Fruit fly (Drosophila melanogaster) whole organism, embryonic: ENCODE measurements around the gene Elo68alpha.

Source experiments
- Atf3 ChIP-seq: fragments of 200-800 bp; sonication (Bioruptor generic); optimal IDR thresholded peaks from 3 replicates; lab custom pipeline; 2016; ENCODE audit warnings: missing biosample characterization, missing genetic modification characterization
- Atf6 ChIP-seq: fragments of 200-800 bp; sonication (Bioruptor generic); IDR thresholded peaks from 2 replicates; pipeline ENCODE4 v1.3.6; 2022; ENCODE audit warnings: missing biosample characterization, missing genetic modification characterization
- B-H1 ChIP-seq: fragments of 200-800 bp; sonication (Bioruptor generic); IDR thresholded peaks from 3 replicates; pipeline ENCODE4 v1.3.6; 2022; ENCODE audit warnings: missing biosample characterization, missing genetic modification characterization
- Bdp1 ChIP-seq: fragments of 200-800 bp; sonication (Bioruptor generic); optimal IDR thresholded peaks from 3 replicates; lab custom pipeline; 2016; ENCODE audit warnings: missing biosample characterization, missing genetic modification characterization
- Bgb ChIP-seq: fragments of 200-800 bp; sonication (Bioruptor generic); IDR thresholded peaks from 2 replicates; pipeline ENCODE4 v1.3.6; 2022; ENCODE audit warnings: missing biosample characterization, missing genetic modification characterization; ENCODE audit not compliant: partially characterized antibody
- Blimp-1 ChIP-seq: fragments of 200-800 bp; sonication (Bioruptor generic); optimal IDR thresholded peaks from 3 replicates; lab custom pipeline; 2018; ENCODE audit warnings: missing biosample characterization, missing genetic modification characterization, mild to moderate bottlenecking, moderate library complexity, missing genetic modification reagents
- BtbVII ChIP-seq: fragments of 200-800 bp; sonication (Bioruptor generic); optimal IDR thresholded peaks from 3 replicates; lab custom pipeline; 2017; ENCODE audit warnings: missing biosample characterization, mild to moderate bottlenecking, missing genetic modification characterization
- CG10267 ChIP-seq: fragments of 200-800 bp; sonication (Bioruptor generic); optimal IDR thresholded peaks from 2 replicates; lab custom pipeline; 2018; ENCODE audit warnings: missing biosample characterization, mild to moderate bottlenecking, missing genetic modification characterization, moderate library complexity
- CG12659 ChIP-seq: fragments of 200-800 bp; sonication (Bioruptor generic); optimal IDR thresholded peaks from 3 replicates; lab custom pipeline; 2017; ENCODE audit warnings: mild to moderate bottlenecking, missing biosample characterization, missing genetic modification reagents, missing genetic modification characterization
- CG13296 ChIP-seq: fragments of 200-800 bp; sonication (Bioruptor generic); optimal IDR thresholded peaks from 3 replicates; lab custom pipeline; 2018; ENCODE audit warnings: missing biosample characterization, mild to moderate bottlenecking, missing genetic modification characterization
- CG14441 ChIP-seq: fragments of 200-800 bp; sonication (Bioruptor generic); IDR thresholded peaks from 2 replicates; pipeline ENCODE4 v1.3.6; 2022; ENCODE audit warnings: missing biosample characterization, missing genetic modification characterization
- CG14667 ChIP-seq: fragments of 200-800 bp; sonication (Bioruptor generic); IDR thresholded peaks from 2 replicates; pipeline ENCODE4 v1.3.6; 2022; ENCODE audit warnings: missing biosample characterization, missing genetic modification characterization
- CG1529 ChIP-seq: fragments of 200-800 bp; sonication (Bioruptor generic); optimal IDR thresholded peaks from 3 replicates; lab custom pipeline; 2018; ENCODE audit warnings: missing biosample characterization, missing genetic modification characterization
- CG16863 ChIP-seq: fragments of 200-800 bp; sonication (Bioruptor generic); optimal IDR thresholded peaks from 3 replicates; lab custom pipeline; 2016; ENCODE audit warnings: missing biosample characterization, missing genetic modification characterization
- CG17385 ChIP-seq: fragments of 200-800 bp; sonication (Bioruptor generic); optimal IDR thresholded peaks from 3 replicates; lab custom pipeline; 2018; ENCODE audit warnings: missing biosample characterization, mild to moderate bottlenecking, missing genetic modification characterization
- CG17568 ChIP-seq: fragments of 200-800 bp; sonication (Bioruptor generic); optimal IDR thresholded peaks from 2 replicates; lab custom pipeline; 2018; ENCODE audit warnings: missing biosample characterization, mild to moderate bottlenecking, missing genetic modification characterization, moderate library complexity
- CG18599 ChIP-seq: fragments of 200-800 bp; sonication (Bioruptor generic); optimal IDR thresholded peaks from 3 replicates; lab custom pipeline; 2017; ENCODE audit warnings: missing biosample characterization, missing genetic modification characterization, mild to moderate bottlenecking, moderate library complexity, missing genetic modification reagents
- CG2199 ChIP-seq: fragments of 200-800 bp; sonication (Bioruptor generic); IDR thresholded peaks from 3 replicates; pipeline ENCODE4 v1.3.6; 2022; ENCODE audit warnings: missing biosample characterization, missing genetic modification characterization
- CG2678 ChIP-seq: fragments of 200-800 bp; sonication (Bioruptor generic); optimal IDR thresholded peaks from 3 replicates; lab custom pipeline; 2019; ENCODE audit warnings: missing biosample characterization, mild to moderate bottlenecking, missing genetic modification characterization, moderate library complexity
- CG31365 ChIP-seq: fragments of 200-800 bp; sonication (Bioruptor generic); optimal IDR thresholded peaks from 2 replicates; lab custom pipeline; 2018; ENCODE audit warnings: missing biosample characterization, mild to moderate bottlenecking, missing genetic modification characterization
- CG32532 ChIP-seq: fragments of 200-800 bp; sonication (Bioruptor generic); IDR thresholded peaks from 2 replicates; pipeline ENCODE4 v1.3.6; 2022; ENCODE audit warnings: missing biosample characterization, missing genetic modification characterization
- CG34224 ChIP-seq: fragments of 200-800 bp; sonication (Bioruptor generic); IDR thresholded peaks from 3 replicates; pipeline ENCODE4 v1.3.6; 2022; ENCODE audit warnings: missing biosample characterization, missing genetic modification characterization; ENCODE audit not compliant: partially characterized antibody
- CG6654 ChIP-seq: fragments of 200-800 bp; sonication (Bioruptor generic); optimal IDR thresholded peaks from 2 replicates; lab custom pipeline; 2017; ENCODE audit warnings: missing biosample characterization, mild to moderate bottlenecking, missing genetic modification characterization
- CG7987 ChIP-seq: fragments of 200-800 bp; sonication (Bioruptor generic); optimal IDR thresholded peaks from 2 replicates; lab custom pipeline; 2018; ENCODE audit warnings: missing biosample characterization, mild to moderate bottlenecking, missing genetic modification characterization, moderate library complexity
- Deaf1 ChIP-seq: fragments of 200-800 bp; optimal IDR thresholded peaks from 3 replicates; lab custom pipeline; 2019; ENCODE audit warnings: missing biosample characterization, mild to moderate bottlenecking, missing genetic modification characterization, moderate library complexity
- H2.0 ChIP-seq: fragments of 200-800 bp; sonication (Bioruptor generic); IDR thresholded peaks from 2 replicates; pipeline ENCODE4 v1.3.6; 2022; ENCODE audit warnings: missing biosample characterization, missing genetic modification characterization
- Hand ChIP-seq: fragments of 200-800 bp; sonication (Bioruptor generic); optimal IDR thresholded peaks from 2 replicates; lab custom pipeline; 2017; ENCODE audit warnings: mild to moderate bottlenecking, missing biosample characterization, missing genetic modification reagents, missing genetic modification characterization
- Kr ChIP-seq: fragments of 200-800 bp; sonication (Bioruptor generic); optimal IDR thresholded peaks from 2 replicates; lab custom pipeline; 2017; ENCODE audit warnings: missing biosample characterization, mild to moderate bottlenecking, missing genetic modification characterization
- Neu2 ChIP-seq: fragments of 200-800 bp; sonication (Bioruptor generic); optimal IDR thresholded peaks from 3 replicates; lab custom pipeline; 2016; ENCODE audit warnings: missing biosample characterization, missing genetic modification characterization, borderline replicate concordance
- Sry-δ ChIP-seq: fragments of 200-800 bp; sonication (Bioruptor generic); optimal IDR thresholded peaks from 2 replicates; lab custom pipeline; 2016; ENCODE audit warnings: missing biosample characterization, missing genetic modification characterization
- Ssrp ChIP-seq: fragments of 200-800 bp; sonication (Bioruptor generic); optimal IDR thresholded peaks from 2 replicates; lab custom pipeline; 2018; ENCODE audit warnings: missing biosample characterization, mild to moderate bottlenecking, missing genetic modification characterization, moderate library complexity
- Stat92E ChIP-seq, 3 experiments: fragments of >200 bp in 2 of 3; fragments of 200-800 bp in 1 of 3; sonication (Bioruptor generic) in 1 of 3; optimal IDR thresholded peaks; 2 replicates each; lab custom pipeline; 2017 to 2019; ENCODE audit warnings: missing biosample characterization in 3 of 3, missing genetic modification characterization in 3 of 3, mild to moderate bottlenecking in 1 of 3, moderate library complexity in 1 of 3
- YL-1 ChIP-seq: fragments of 200-800 bp; sonication (Bioruptor generic); optimal IDR thresholded peaks from 3 replicates; lab custom pipeline; 2017; ENCODE audit warnings: missing biosample characterization, mild to moderate bottlenecking, missing genetic modification characterization
- al ChIP-seq: fragments of 200-800 bp; sonication (Bioruptor generic); IDR thresholded peaks from 2 replicates; pipeline ENCODE4 v1.3.6; 2022; ENCODE audit warnings: missing biosample characterization, missing genetic modification characterization
- ato ChIP-seq: fragments of 200-800 bp; sonication (Bioruptor generic); IDR thresholded peaks from 2 replicates; pipeline ENCODE4 v1.3.6; 2022; ENCODE audit warnings: missing biosample characterization, missing genetic modification characterization; ENCODE audit not compliant: partially characterized antibody
- bcd ChIP-seq: fragments of 200-800 bp; sonication (Bioruptor generic); optimal IDR thresholded peaks from 2 replicates; lab custom pipeline; 2017; ENCODE audit warnings: missing biosample characterization, mild to moderate bottlenecking, missing genetic modification characterization
- dan ChIP-seq: fragments of 200-800 bp; sonication (Bioruptor generic); IDR thresholded peaks from 2 replicates; pipeline ENCODE4 v1.3.6; 2022; ENCODE audit warnings: missing biosample characterization, missing genetic modification characterization
- eyg ChIP-seq: fragments of 200-800 bp; sonication (Bioruptor generic); optimal IDR thresholded peaks from 3 replicates; lab custom pipeline; 2016; ENCODE audit warnings: missing biosample characterization, missing genetic modification characterization
- fu2 ChIP-seq: fragments of 200-800 bp; sonication (Bioruptor generic); optimal IDR thresholded peaks from 2 replicates; lab custom pipeline; 2016; ENCODE audit warnings: missing biosample characterization, missing genetic modification characterization
- gcm2 ChIP-seq: fragments of 200-800 bp; sonication (Bioruptor generic); optimal IDR thresholded peaks from 2 replicates; lab custom pipeline; 2016; ENCODE audit warnings: missing biosample characterization, missing genetic modification characterization
- gsb-n ChIP-seq: fragments of 200-800 bp; sonication (Bioruptor generic); optimal IDR thresholded peaks from 3 replicates; lab custom pipeline; 2018; ENCODE audit warnings: missing biosample characterization, mild to moderate bottlenecking, missing genetic modification characterization
- gt ChIP-seq: fragments of 200-800 bp; sonication (Bioruptor generic); IDR thresholded peaks from 2 replicates; pipeline ENCODE4 v1.3.6; 2022; ENCODE audit warnings: missing biosample characterization, missing genetic modification characterization
- ken ChIP-seq: fragments of 200-800 bp; sonication (Bioruptor generic); IDR thresholded peaks from 3 replicates; pipeline ENCODE4 v1.3.6; 2022; ENCODE audit warnings: missing biosample characterization, missing genetic modification characterization
- maf-S ChIP-seq: fragments of 200-800 bp; sonication (Bioruptor generic); optimal IDR thresholded peaks from 2 replicates; lab custom pipeline; 2016; ENCODE audit warnings: missing biosample characterization, missing genetic modification characterization
- row ChIP-seq: fragments of 200-800 bp; sonication (Bioruptor generic); IDR thresholded peaks from 3 replicates; pipeline ENCODE4 v1.3.6; 2022; ENCODE audit warnings: missing biosample characterization, missing genetic modification characterization
- sr ChIP-seq: fragments of 200-800 bp; sonication (Bioruptor generic); IDR thresholded peaks from 3 replicates; pipeline ENCODE4 v1.3.6; 2022; ENCODE audit warnings: missing biosample characterization, missing genetic modification characterization
- stwl ChIP-seq: fragments of 200-800 bp; sonication (Bioruptor generic); optimal IDR thresholded peaks from 3 replicates; lab custom pipeline; 2018; ENCODE audit warnings: missing biosample characterization, mild to moderate bottlenecking, missing genetic modification characterization, moderate library complexity
- vfl ChIP-seq: fragments of 200-800 bp; sonication (Bioruptor generic); optimal IDR thresholded peaks from 2 replicates; lab custom pipeline; 2016; ENCODE audit warnings: missing biosample characterization, missing genetic modification characterization
- vvl ChIP-seq: fragments of 200-800 bp; sonication (Bioruptor generic); IDR thresholded peaks from 2 replicates; pipeline ENCODE4 v1.3.6; 2022; ENCODE audit warnings: missing biosample characterization, missing genetic modification characterization
- wor ChIP-seq: fragments of 200-800 bp; sonication (Bioruptor generic); IDR thresholded peaks from 2 replicates; pipeline ENCODE4 v1.3.6; 2022; ENCODE audit warnings: missing biosample characterization, missing genetic modification characterization
- zf30C ChIP-seq: fragments of 200-800 bp; sonication (Bioruptor generic); optimal IDR thresholded peaks from 3 replicates; lab custom pipeline; 2018; ENCODE audit warnings: missing biosample characterization, mild to moderate bottlenecking, missing genetic modification characterization

Elo68alpha gene

DNA sequence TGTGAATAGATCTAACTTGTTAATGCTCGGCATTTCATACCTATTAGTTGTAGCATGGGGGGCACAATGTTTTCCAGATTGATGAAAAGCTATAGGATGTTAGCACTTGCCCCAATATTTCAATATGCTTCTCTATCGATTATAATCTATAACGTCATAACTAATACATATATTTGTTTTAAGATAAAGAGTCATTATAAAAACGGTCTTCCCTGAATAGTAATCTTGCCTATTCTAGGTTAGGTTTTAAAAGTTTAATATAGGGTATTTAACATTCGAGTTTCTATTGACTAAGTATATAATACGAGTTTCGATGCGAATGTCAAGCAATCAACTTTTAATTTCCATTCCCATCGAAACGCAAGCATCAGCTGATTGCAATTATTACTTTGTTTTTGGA lies 41.6 kb downstream of the Elo68alpha start, which contains the start of the genes CG6321 and Blos2 (continued):
- peak; percentile 66 for TF ChIP-seq Deaf1 (tag; lab: Kevin White, UChicago)
- no peak for TF ChIP-seq sr
- peak; percentile 59 for TF ChIP-seq CG1529 (GFP tag; lab: Kevin White, UChicago)
- TF ChIP-seq wor: no peak
- peak; percentile 85 for TF ChIP-seq CG18599 (GFP tag; lab: Kevin White, UChicago)
- TF ChIP-seq B-H1 (GFP tag; lab: Robert Waterston, UW): peak; percentile 27; the same call in 1 of the 3 replicates
- TF ChIP-seq CG17385 (GFP tag; lab: Kevin White, UChicago): peak; percentile 77
- peak; percentile 68 for TF ChIP-seq bcd (GFP tag; lab: Kevin White, UChicago)
- peak; percentile 88 for TF ChIP-seq vvl (GFP tag; lab: Robert Waterston, UW)
- peak; percentile 81 for TF ChIP-seq CG10267
- TF ChIP-seq Atf3: no peak
- peak; percentile 78 for TF ChIP-seq Blimp-1 (GFP tag; lab: Kevin White, UChicago)
- TF ChIP-seq CG16863 (GFP tag; lab: Kevin White, UChicago): peak; percentile 1
- no peak for TF ChIP-seq zf30C
- TF ChIP-seq CG14441 (GFP tag; lab: Robert Waterston, UW): peak; percentile 75
- TF ChIP-seq Neu2 (GFP tag; lab: Kevin White, UChicago): no peak
- TF ChIP-seq CG2199: no peak
- TF ChIP-seq Hand (GFP tag; lab: Kevin White, UChicago): peak; percentile 62
- TF ChIP-seq stwl (tag; lab: Kevin White, UChicago): peak; percentile 30
- no peak for TF ChIP-seq maf-S (GFP tag; lab: Kevin White, UChicago)
- peak; percentile 21 for TF ChIP-seq YL-1 (GFP tag; lab: Kevin White, UChicago)
- peak; percentile 60; the same call in 1 of the 2 replicates for TF ChIP-seq al (GFP tag; lab: Robert Waterston, UW)
- peak; percentile 93 for TF ChIP-seq row (GFP tag; lab: Robert Waterston, UW)
- peak; percentile 56 for TF ChIP-seq vfl (GFP tag; lab: Kevin White, UChicago)
- TF ChIP-seq dan (GFP tag; lab: Robert Waterston, UW): no peak
- no peak for TF ChIP-seq Bgb (GFP tag; lab: Robert Waterston, UW)
- peak; percentile 68 for TF ChIP-seq CG12659 (GFP tag; lab: Kevin White, UChicago)
- TF ChIP-seq ato (GFP tag; lab: Robert Waterston, UW): no peak
- no peak for TF ChIP-seq H2.0 (GFP tag; lab: Robert Waterston, UW)
- TF ChIP-seq CG17568 (GFP tag; lab: Kevin White, UChicago): peak; percentile 78
- peak; percentile 70; the same call in 1 of the 2 replicates for TF ChIP-seq CG32532 (GFP tag; lab: Robert Waterston, UW)
- TF ChIP-seq CG31365 (tag; lab: Kevin White, UChicago): peak; percentile 24
- no peak for TF ChIP-seq Stat92E (GFP tag; optimal IDR thresholded peaks at IDR 0.05; lab: Kevin White, UChicago)
- peak; percentile 24 for TF ChIP-seq gcm2 (GFP tag; lab: Kevin White, UChicago)
- TF ChIP-seq CG6654 (GFP tag; lab: Kevin White, UChicago): peak; percentile 21
- TF ChIP-seq ken: peak; percentile 35; the same call in 1 of the 3 replicates
- no peak for TF ChIP-seq CG14667
- no peak for TF ChIP-seq CG34224 (GFP tag; lab: Robert Waterston, UW)
- TF ChIP-seq CG13296: peak; percentile 77
- TF ChIP-seq CG2678: peak; percentile 89
- TF ChIP-seq Bdp1 (GFP tag; lab: Kevin White, UChicago): no peak
- peak; percentile 4 for TF ChIP-seq CG7987
- peak; percentile 2 for TF ChIP-seq Sry-δ (GFP tag; lab: Kevin White, UChicago)
- TF ChIP-seq BtbVII (GFP tag; lab: Kevin White, UChicago): peak; percentile 71
- TF ChIP-seq eyg (GFP tag; lab: Kevin White, UChicago): no peak
- TF ChIP-seq Kr: no peak
- TF ChIP-seq fu2 (GFP tag; lab: Kevin White, UChicago): no peak
- TF ChIP-seq gt (GFP tag; lab: Robert Waterston, UW): no peak
- TF ChIP-seq Ssrp: peak; percentile 67
- TF ChIP-seq gsb-n: peak; percentile 75
- TF ChIP-seq Atf6 (GFP tag; lab: Robert Waterston, UW): peak; percentile 66
